Fruit fly (Drosophila melanogaster) whole organism, embryonic: ENCODE data around the gene Vdup1.
A peak's percentile ranks its signal among the peaks of the same experiment; 100 is the strongest.

Experiments
- Atf-2 ChIP-seq: fragments of 200-800 bp; sonication (Bioruptor generic); optimal IDR thresholded peaks from 2 replicates; lab custom pipeline; 2016; ENCODE audit warnings: missing biosample characterization, missing genetic modification characterization
- B-H1 ChIP-seq: fragments of 200-800 bp; sonication (Bioruptor generic); IDR thresholded peaks from 3 replicates; pipeline ENCODE4 v1.3.6; 2022; ENCODE audit warnings: missing biosample characterization, missing genetic modification characterization
- Bgb ChIP-seq: fragments of 200-800 bp; sonication (Bioruptor generic); IDR thresholded peaks from 2 replicates; pipeline ENCODE4 v1.3.6; 2022; ENCODE audit warnings: missing biosample characterization, missing genetic modification characterization; ENCODE audit not compliant: partially characterized antibody
- CG10654 ChIP-seq: fragments of 200-800 bp; sonication (Bioruptor generic); optimal IDR thresholded peaks from 2 replicates; lab custom pipeline; 2016; ENCODE audit warnings: missing biosample characterization, missing genetic modification characterization
- CG10979 ChIP-seq: fragments of 200-800 bp; sonication (Bioruptor generic); optimal IDR thresholded peaks from 2 replicates; lab custom pipeline; 2018; ENCODE audit warnings: missing biosample characterization, mild to moderate bottlenecking, missing genetic modification characterization, moderate library complexity
- CG11398 ChIP-seq: fragments of 200-800 bp; sonication (Bioruptor generic); optimal IDR thresholded peaks from 2 replicates; lab custom pipeline; 2016; ENCODE audit warnings: missing biosample characterization, missing genetic modification characterization
- CG15269 ChIP-seq: fragments of 200-800 bp; sonication (Bioruptor generic); optimal IDR thresholded peaks from 2 replicates; lab custom pipeline; 2018; ENCODE audit warnings: missing biosample characterization, mild to moderate bottlenecking, missing genetic modification characterization, moderate library complexity
- CG17359 ChIP-seq: fragments of 200-800 bp; sonication (Bioruptor generic); optimal IDR thresholded peaks from 3 replicates; lab custom pipeline; 2018; ENCODE audit warnings: missing biosample characterization, mild to moderate bottlenecking, missing genetic modification characterization, moderate library complexity
- CG17361 ChIP-seq: fragments of 200-800 bp; sonication (Bioruptor generic); IDR thresholded peaks from 3 replicates; pipeline ENCODE4 v1.3.6; 2022; ENCODE audit warnings: missing biosample characterization, missing genetic modification characterization
- CG18011 ChIP-seq: fragments of 200-800 bp; sonication (Bioruptor generic); optimal IDR thresholded peaks from 2 replicates; lab custom pipeline; 2017; ENCODE audit warnings: missing biosample characterization, missing genetic modification characterization, mild to moderate bottlenecking, moderate library complexity, missing genotype
- CG18262 ChIP-seq: fragments of 200-800 bp; optimal IDR thresholded peaks from 3 replicates; lab custom pipeline; 2019; ENCODE audit warnings: missing biosample characterization, mild to moderate bottlenecking, missing genetic modification characterization, moderate library complexity
- CG18619 ChIP-seq: fragments of 200-800 bp; sonication (Bioruptor generic); optimal IDR thresholded peaks from 3 replicates; lab custom pipeline; 2017; ENCODE audit warnings: missing biosample characterization, mild to moderate bottlenecking, missing genetic modification characterization
- CG31365 ChIP-seq: fragments of 200-800 bp; sonication (Bioruptor generic); optimal IDR thresholded peaks from 2 replicates; lab custom pipeline; 2018; ENCODE audit warnings: missing biosample characterization, mild to moderate bottlenecking, missing genetic modification characterization
- CG3163 ChIP-seq: fragments of 200-800 bp; sonication (Bioruptor generic); optimal IDR thresholded peaks from 3 replicates; lab custom pipeline; 2016; ENCODE audit warnings: missing biosample characterization, missing genetic modification characterization
- CG3995 ChIP-seq: fragments of 200-800 bp; sonication (Bioruptor generic); optimal IDR thresholded peaks from 3 replicates; lab custom pipeline; 2016; ENCODE audit warnings: missing biosample characterization, missing genetic modification characterization
- CG4820 ChIP-seq: fragments of 200-800 bp; sonication (Bioruptor generic); optimal IDR thresholded peaks from 3 replicates; lab custom pipeline; 2016; ENCODE audit warnings: missing biosample characterization, missing genetic modification characterization
- CG6765 ChIP-seq: fragments of 200-800 bp; sonication (Bioruptor generic); optimal IDR thresholded peaks from 3 replicates; lab custom pipeline; 2017; ENCODE audit warnings: missing biosample characterization, mild to moderate bottlenecking, missing genetic modification characterization
- CG7556 ChIP-seq: fragments of 200-800 bp; sonication (Bioruptor generic); optimal IDR thresholded peaks from 2 replicates; lab custom pipeline; 2017; ENCODE audit warnings: missing biosample characterization, mild to moderate bottlenecking, missing genetic modification characterization
- CG8359 ChIP-seq: fragments of 200-800 bp; sonication (Bioruptor generic); optimal IDR thresholded peaks from 2 replicates; lab custom pipeline; 2017; ENCODE audit warnings: missing biosample characterization, mild to moderate bottlenecking, missing genetic modification characterization, borderline replicate concordance
- CTCF ChIP-seq: fragments of 200-800 bp; sonication (Bioruptor generic); optimal IDR thresholded peaks from 2 replicates; lab custom pipeline; 2017; ENCODE audit warnings: missing biosample characterization, mild to moderate bottlenecking, missing genetic modification characterization, moderate library complexity
- CrebB ChIP-seq: fragments of 200-800 bp; sonication (Bioruptor generic); optimal IDR thresholded peaks from 3 replicates; lab custom pipeline; 2018; ENCODE audit warnings: missing biosample characterization, mild to moderate bottlenecking, missing genetic modification characterization
- Deaf1 ChIP-seq: fragments of 200-800 bp; optimal IDR thresholded peaks from 3 replicates; lab custom pipeline; 2019; ENCODE audit warnings: missing biosample characterization, mild to moderate bottlenecking, missing genetic modification characterization, moderate library complexity
- ERR ChIP-seq: fragments of 200-800 bp; sonication (Bioruptor generic); optimal IDR thresholded peaks from 2 replicates; lab custom pipeline; 2016; ENCODE audit warnings: missing biosample characterization, missing genetic modification characterization
- Fer3 ChIP-seq: fragments of 200-800 bp; sonication (Bioruptor generic); optimal IDR thresholded peaks from 2 replicates; lab custom pipeline; 2018; ENCODE audit warnings: missing biosample characterization, mild to moderate bottlenecking, missing genetic modification characterization, moderate library complexity
- Hey ChIP-seq: fragments of 200-800 bp; sonication (Bioruptor generic); optimal IDR thresholded peaks from 3 replicates; lab custom pipeline; 2018; ENCODE audit warnings: missing biosample characterization, mild to moderate bottlenecking, missing genetic modification characterization
- Max ChIP-seq: fragments of 200-800 bp; sonication (Bioruptor generic); optimal IDR thresholded peaks from 2 replicates; lab custom pipeline; 2016; ENCODE audit warnings: missing biosample characterization, mild to moderate bottlenecking, missing genetic modification characterization
- Neu2 ChIP-seq: fragments of 200-800 bp; sonication (Bioruptor generic); optimal IDR thresholded peaks from 3 replicates; lab custom pipeline; 2016; ENCODE audit warnings: missing biosample characterization, missing genetic modification characterization, borderline replicate concordance
- Oli ChIP-seq: fragments of 200-800 bp; sonication (Bioruptor generic); optimal IDR thresholded peaks from 2 replicates; lab custom pipeline; 2018; ENCODE audit warnings: missing biosample characterization, mild to moderate bottlenecking, missing genetic modification characterization, moderate library complexity
- Pdp1 ChIP-seq, 2 experiments: fragments of 200-800 bp; sonication (Bioruptor generic); optimal IDR thresholded peaks; 3 replicates each; lab custom pipeline; 2016; ENCODE audit warnings: missing biosample characterization in 2 of 2, missing genetic modification characterization in 2 of 2, mild to moderate bottlenecking in 1 of 2, moderate library complexity in 1 of 2
- Sry-β ChIP-seq: fragments of 200-800 bp; sonication (Bioruptor generic); optimal IDR thresholded peaks from 2 replicates; lab custom pipeline; 2018; ENCODE audit warnings: missing biosample characterization, mild to moderate bottlenecking, missing genetic modification characterization, moderate library complexity
- ash1 ChIP-seq: fragments of 200-800 bp; sonication (Bioruptor generic); optimal IDR thresholded peaks from 2 replicates; lab custom pipeline; 2018; ENCODE audit warnings: missing biosample characterization, mild to moderate bottlenecking, missing genetic modification characterization
- bbx ChIP-seq: fragments of 200-800 bp; sonication (Bioruptor generic); IDR thresholded peaks from 2 replicates; pipeline ENCODE4 v1.3.6; 2022; ENCODE audit warnings: missing biosample characterization, missing genetic modification characterization; ENCODE audit not compliant: partially characterized antibody
- corto ChIP-seq: fragments of 200-800 bp; sonication (Bioruptor generic); optimal IDR thresholded peaks from 2 replicates; lab custom pipeline; 2016; ENCODE audit warnings: missing biosample characterization, mild to moderate bottlenecking, missing genetic modification characterization, moderate library complexity
- dan ChIP-seq: fragments of 200-800 bp; sonication (Bioruptor generic); IDR thresholded peaks from 2 replicates; pipeline ENCODE4 v1.3.6; 2022; ENCODE audit warnings: missing biosample characterization, missing genetic modification characterization
- danr ChIP-seq: fragments of 200-800 bp; sonication (Bioruptor generic); IDR thresholded peaks from 2 replicates; pipeline ENCODE4 v1.3.6; 2022; ENCODE audit warnings: missing biosample characterization, missing genetic modification characterization
- disco-r ChIP-seq: fragments of 200-800 bp; sonication (Bioruptor generic); optimal IDR thresholded peaks from 2 replicates; lab custom pipeline; 2016; ENCODE audit warnings: missing biosample characterization, missing genetic modification characterization
- ftz-f1 ChIP-seq: fragments of 200-800 bp; sonication (Bioruptor generic); optimal IDR thresholded peaks from 2 replicates; lab custom pipeline; 2016; ENCODE audit warnings: missing biosample characterization, missing genetic modification characterization
- jing ChIP-seq: fragments of 200-800 bp; sonication (Bioruptor generic); optimal IDR thresholded peaks from 2 replicates; lab custom pipeline; 2018; ENCODE audit warnings: missing biosample characterization, mild to moderate bottlenecking, missing genetic modification characterization
- kni ChIP-seq: fragments of 200-800 bp; sonication (Bioruptor generic); optimal IDR thresholded peaks from 3 replicates; lab custom pipeline; 2017; ENCODE audit warnings: mild to moderate bottlenecking, missing biosample characterization, missing genetic modification reagents, missing genetic modification characterization
- nerfin-1 ChIP-seq: fragments of 200-800 bp; sonication (Bioruptor generic); optimal IDR thresholded peaks from 3 replicates; lab custom pipeline; 2019; ENCODE audit warnings: missing biosample characterization, mild to moderate bottlenecking, missing genetic modification characterization, moderate library complexity
- phol ChIP-seq: fragments of 200-800 bp; sonication (Bioruptor generic); optimal IDR thresholded peaks from 3 replicates; lab custom pipeline; 2018; ENCODE audit warnings: missing biosample characterization, mild to moderate bottlenecking, missing genetic modification characterization, moderate library complexity
- pum ChIP-seq: fragments of 200-800 bp; sonication (Bioruptor generic); optimal IDR thresholded peaks from 2 replicates; lab custom pipeline; 2016; ENCODE audit warnings: missing biosample characterization, missing genetic modification characterization
- salm ChIP-seq: fragments of 200-800 bp; sonication (Bioruptor generic); optimal IDR thresholded peaks from 2 replicates; lab custom pipeline; 2018; ENCODE audit warnings: missing biosample characterization, mild to moderate bottlenecking, missing genetic modification characterization
- schlank ChIP-seq: fragments of 200-800 bp; sonication (Bioruptor generic); optimal IDR thresholded peaks from 2 replicates; lab custom pipeline; 2018; ENCODE audit warnings: missing biosample characterization, mild to moderate bottlenecking, missing genetic modification characterization
- shn ChIP-seq: fragments of 200-800 bp; sonication (Bioruptor generic); optimal IDR thresholded peaks from 3 replicates; lab custom pipeline; 2016; ENCODE audit warnings: missing biosample characterization, missing genetic modification characterization
- slp2 ChIP-seq: fragments of 200-800 bp; sonication (Bioruptor generic); optimal IDR thresholded peaks from 2 replicates; lab custom pipeline; 2016; ENCODE audit warnings: missing biosample characterization, missing genetic modification characterization
- unc-4 ChIP-seq: fragments of 200-800 bp; sonication (Bioruptor generic); IDR thresholded peaks from 2 replicates; pipeline ENCODE4 v1.3.6; 2022; ENCODE audit warnings: missing biosample characterization, missing genetic modification characterization; ENCODE audit not compliant: partially characterized antibody
- unpg ChIP-seq: fragments of 200-800 bp; sonication (Bioruptor generic); optimal IDR thresholded peaks from 3 replicates; lab custom pipeline; 2018; ENCODE audit warnings: missing biosample characterization, mild to moderate bottlenecking, missing genetic modification characterization, moderate library complexity

The Vdup1 gene

DNA sequence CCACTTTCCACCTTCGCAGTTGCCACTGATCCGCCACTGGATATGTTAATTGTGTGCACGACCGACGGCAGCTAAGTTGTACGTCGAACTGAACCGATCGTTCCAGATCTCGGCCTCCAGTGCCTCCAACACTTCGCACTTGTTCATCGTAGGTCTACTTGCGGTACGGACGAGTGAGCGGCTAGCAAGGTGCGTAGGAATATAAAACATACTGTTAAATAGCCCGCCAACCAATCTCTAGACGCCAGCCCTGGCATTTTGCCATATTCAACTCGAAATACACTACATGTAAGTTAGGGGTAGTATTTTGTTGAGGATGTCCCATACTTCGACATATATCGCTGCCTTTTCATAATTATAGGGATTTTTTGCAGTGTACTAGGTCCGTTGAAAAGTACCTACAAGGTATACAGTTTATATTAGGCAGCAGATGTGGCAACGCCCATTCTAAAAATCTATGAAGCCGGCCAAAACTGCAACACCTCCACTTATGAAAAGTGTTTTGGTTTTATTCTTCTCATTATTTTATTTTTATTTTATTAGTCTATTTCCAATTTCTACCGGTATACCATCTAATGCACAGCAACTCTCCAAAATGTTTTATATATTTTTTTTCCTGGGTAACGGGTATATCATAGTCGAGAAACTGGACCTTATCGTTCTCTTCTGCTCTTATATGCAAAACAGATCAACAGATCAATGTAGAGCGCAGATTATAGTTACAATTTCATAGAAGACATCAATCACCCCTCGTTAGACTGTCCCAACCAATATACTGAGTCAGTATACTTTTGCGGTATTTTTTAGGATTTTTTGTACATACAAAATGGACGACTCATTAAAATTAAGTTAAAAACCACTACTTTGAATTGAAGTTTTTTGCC is 44.5 kb upstream of the Vdup1 start, which contains the start of the genes pyx and CG33229 (continued):
- TF ChIP-seq Hey (tag; lab: Kevin White, UChicago) (peak; percentile 44), CG18262 (peak; percentile 84), Max (GFP tag; lab: Kevin White, UChicago) (peak; percentile 82), CG17359 (peak; percentile 78), CG18619 (GFP tag; lab: Kevin White, UChicago) (peak; percentile 87), CG10979 (peak; percentile 73), slp2 (GFP tag; lab: Kevin White, UChicago) (peak; percentile 69), bbx (no peak), schlank (tag; lab: Kevin White, UChicago) (peak; percentile 73), Atf-2 (GFP tag; lab: Kevin White, UChicago) (peak; percentile 78), ash1 (GFP tag; lab: Kevin White, UChicago) (no peak), phol (peak; percentile 90), CrebB (tag; lab: Kevin White, UChicago) (peak; percentile 14), pum (peak; percentile 78), Deaf1 (tag; lab: Kevin White, UChicago) (peak; percentile 40), CTCF (GFP tag; lab: Kevin White, UChicago) (peak; percentile 26), corto (no peak), CG18011 (GFP tag; lab: Kevin White, UChicago) (peak; percentile 57), CG3163 (GFP tag; lab: Kevin White, UChicago) (peak; percentile 16), Neu2 (GFP tag; lab: Kevin White, UChicago) (peak; percentile 5), CG15269 (tag; lab: Kevin White, UChicago) (peak; percentile 88), salm (tag; lab: Kevin White, UChicago) (peak; percentile 28), shn (GFP tag; lab: Kevin White, UChicago) (peak; percentile 78), dan (0 out of 2 replicates have a peak, but pooled peaks have one; percentile 14), unpg (GFP tag; lab: Kevin White, UChicago) (peak; percentile 74), CG17361 (peak; percentile 95), Fer3 (peak; percentile 86), ftz-f1 (peak; percentile 27), disco-r (GFP tag; lab: Kevin White, UChicago) (peak; percentile 75), kni (GFP tag; lab: Kevin White, UChicago) (peak; percentile 29), CG31365 (peak; percentile 17), CG4820 (GFP tag; lab: Kevin White, UChicago) (peak; percentile 81), unc-4 (GFP tag; lab: Robert Waterston, UW) (0 out of 2 replicates have a peak, but pooled peaks have one; percentile 27), Oli (tag; lab: Kevin White, UChicago) (peak; percentile 87), ERR (GFP tag; lab: Kevin White, UChicago) (no peak), Bgb (GFP tag; lab: Robert Waterston, UW) (no peak), Pdp1 (GFP tag; optimal IDR thresholded peaks at IDR 0.05; lab: Kevin White, UChicago) (peak; percentile 67 to 85), jing (GFP tag; lab: Kevin White, UChicago) (no peak), nerfin-1 (tag; lab: Kevin White, UChicago) (peak; percentile 62), CG3995 (GFP tag; lab: Kevin White, UChicago) (peak; percentile 43), CG7556 (GFP tag; lab: Kevin White, UChicago) (peak; percentile 76), B-H1 (peak; percentile 60; the same call in 2 of the 3 replicates), Sry-β (GFP tag; lab: Kevin White, UChicago) (no peak), danr (GFP tag; lab: Robert Waterston, UW) (peak; percentile 73), CG10654 (GFP tag; lab: Kevin White, UChicago) (peak; percentile 83), CG11398 (GFP tag; lab: Kevin White, UChicago) (no peak), CG6765 (peak; percentile 79), CG8359 (GFP tag; lab: Kevin White, UChicago) (peak; percentile 77)
